Fruit fly (Drosophila melanogaster) whole organism, pupa: Measurements from ENCODE around the gene bero.

Experiments used
- CG10348 ChIP-seq: fragments of 200-800 bp; sonication (Bioruptor generic); IDR thresholded peaks from 2 replicates; pipeline ENCODE4 v1.3.6; 2022; ENCODE audit warnings: missing biosample characterization, missing genetic modification characterization
- CG12605 ChIP-seq: fragments of 200-800 bp; sonication (Bioruptor generic); IDR thresholded peaks from 2 replicates; pipeline ENCODE4 v1.3.6; 2022; ENCODE audit warnings: missing biosample characterization, missing genetic modification characterization
- CG13204 ChIP-seq: fragments of 200-800 bp; sonication (Bioruptor generic); optimal IDR thresholded peaks from 2 replicates; lab custom pipeline; 2018; ENCODE audit warnings: missing biosample characterization, mild to moderate bottlenecking, missing genetic modification characterization, moderate library complexity
- CG14655 ChIP-seq: fragments of 200-800 bp; sonication (Bioruptor generic); optimal IDR thresholded peaks from 3 replicates; lab custom pipeline; 2017; ENCODE audit warnings: mild to moderate bottlenecking, missing biosample characterization, missing genetic modification reagents, missing genetic modification characterization
- CG15710 ChIP-seq: fragments of 200-800 bp; sonication (Bioruptor generic); optimal IDR thresholded peaks from 2 replicates; lab custom pipeline; 2018; ENCODE audit warnings: missing biosample characterization, mild to moderate bottlenecking, missing genetic modification characterization, moderate library complexity
- CG17806 ChIP-seq: fragments of 200-800 bp; sonication (Bioruptor generic); optimal IDR thresholded peaks from 2 replicates; lab custom pipeline; 2018; ENCODE audit warnings: missing biosample characterization, mild to moderate bottlenecking, missing genetic modification characterization, moderate library complexity
- CG32121 ChIP-seq: fragments of 200-800 bp; sonication (Bioruptor generic); IDR thresholded peaks from 2 replicates; pipeline ENCODE4 v1.3.6; 2022; ENCODE audit warnings: missing biosample characterization, missing genetic modification characterization
- CG34367 ChIP-seq: fragments of 200-800 bp; sonication (Bioruptor generic); optimal IDR thresholded peaks from 2 replicates; lab custom pipeline; 2018; ENCODE audit warnings: missing biosample characterization, mild to moderate bottlenecking, missing genetic modification characterization
- CG4496 ChIP-seq: fragments of 200-800 bp; sonication (Bioruptor generic); IDR thresholded peaks from 3 replicates; pipeline ENCODE4 v1.3.6; 2022; ENCODE audit warnings: missing biosample characterization, missing genetic modification characterization
- CG8159 ChIP-seq: fragments of 200-800 bp; sonication (Bioruptor generic); optimal IDR thresholded peaks from 3 replicates; lab custom pipeline; 2018; ENCODE audit warnings: missing biosample characterization, mild to moderate bottlenecking, missing genetic modification characterization, moderate library complexity
- CG8301 ChIP-seq: fragments of 200-800 bp; sonication (Bioruptor generic); optimal IDR thresholded peaks from 2 replicates; lab custom pipeline; 2018; ENCODE audit warnings: missing biosample characterization, mild to moderate bottlenecking, missing genetic modification characterization
- CG9948 ChIP-seq: fragments of 200-800 bp; sonication (Bioruptor generic); optimal IDR thresholded peaks from 2 replicates; lab custom pipeline; 2018; ENCODE audit warnings: missing biosample characterization, mild to moderate bottlenecking, missing genetic modification characterization, moderate library complexity
- D1 ChIP-seq: fragments of 200-800 bp; sonication (Bioruptor generic); optimal IDR thresholded peaks from 2 replicates; lab custom pipeline; 2018; ENCODE audit warnings: missing biosample characterization, mild to moderate bottlenecking, missing genetic modification characterization, moderate library complexity
- EcR ChIP-seq: fragments of 200-800 bp; sonication (Bioruptor generic); optimal IDR thresholded peaks from 3 replicates; lab custom pipeline; 2019; ENCODE audit warnings: missing biosample characterization, missing genetic modification characterization, mild to moderate bottlenecking, moderate library complexity, missing genetic modification reagents
- Ets98B ChIP-seq: fragments of 200-800 bp; sonication (Bioruptor generic); IDR thresholded peaks from 2 replicates; pipeline ENCODE4 v1.3.6; 2022; ENCODE audit warnings: missing biosample characterization, missing genetic modification characterization
- Pif1A ChIP-seq: fragments of 200-800 bp; sonication (Bioruptor generic); optimal IDR thresholded peaks from 3 replicates; lab custom pipeline; 2016; ENCODE audit warnings: missing biosample characterization, missing genetic modification characterization
- Pif1B ChIP-seq: fragments of 200-800 bp; sonication (Bioruptor generic); optimal IDR thresholded peaks from 3 replicates; lab custom pipeline; 2016; ENCODE audit warnings: missing biosample characterization, missing genetic modification characterization
- Snoo ChIP-seq: fragments of 200-800 bp; sonication (Bioruptor generic); optimal IDR thresholded peaks from 3 replicates; lab custom pipeline; 2017; ENCODE audit warnings: missing biosample characterization, mild to moderate bottlenecking, missing genetic modification characterization, inconsistent platforms
- fd96Ca ChIP-seq: fragments of 200-800 bp; sonication (Bioruptor generic); IDR thresholded peaks from 3 replicates; pipeline ENCODE4 v1.3.6; 2022; ENCODE audit warnings: missing biosample characterization, missing genetic modification characterization
- gl ChIP-seq: fragments of 200-800 bp; sonication (Bioruptor generic); optimal IDR thresholded peaks from 2 replicates; lab custom pipeline; 2018; ENCODE audit warnings: missing biosample characterization, mild to moderate bottlenecking, missing genetic modification characterization
- rn ChIP-seq: fragments of 200-800 bp; sonication (Bioruptor generic); IDR thresholded peaks from 2 replicates; pipeline ENCODE4 v1.3.6; 2022; ENCODE audit warnings: missing biosample characterization, missing genetic modification characterization

The bero gene

DNA sequence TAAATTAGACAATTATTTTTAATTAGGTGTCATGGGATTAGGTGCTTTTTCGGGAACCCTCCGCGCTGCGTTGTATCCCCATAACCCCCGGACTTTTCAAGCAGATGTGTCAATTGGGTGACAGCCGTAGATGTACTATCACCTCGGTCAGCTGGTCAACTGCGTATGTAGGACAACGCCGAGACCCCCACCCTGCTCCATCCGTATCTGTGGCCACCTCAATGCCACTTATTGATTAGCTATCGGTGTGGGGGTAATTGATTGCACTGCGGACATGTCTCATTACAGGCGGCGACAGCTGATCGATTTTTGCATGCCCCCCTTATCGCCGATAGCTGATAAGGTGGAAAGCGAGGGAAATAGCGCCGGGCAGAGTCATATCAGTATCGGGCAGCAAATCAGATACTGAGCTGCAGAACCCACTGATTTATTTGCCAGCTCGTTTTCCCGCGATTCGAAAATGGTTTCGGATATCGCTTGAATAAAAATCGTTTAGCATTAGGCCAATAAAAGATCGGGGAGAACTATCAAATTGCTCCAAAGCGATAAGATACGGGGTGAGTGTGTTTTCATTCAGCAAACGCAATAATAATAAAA is 25.2 kb downstream of the bero start:
- TF ChIP-seq fd96Ca (0 out of 3 replicates have a peak, but pooled peaks have one; percentile 18), CG13204 (GFP tag; lab: Kevin White, UChicago) (no peak)

DNA sequence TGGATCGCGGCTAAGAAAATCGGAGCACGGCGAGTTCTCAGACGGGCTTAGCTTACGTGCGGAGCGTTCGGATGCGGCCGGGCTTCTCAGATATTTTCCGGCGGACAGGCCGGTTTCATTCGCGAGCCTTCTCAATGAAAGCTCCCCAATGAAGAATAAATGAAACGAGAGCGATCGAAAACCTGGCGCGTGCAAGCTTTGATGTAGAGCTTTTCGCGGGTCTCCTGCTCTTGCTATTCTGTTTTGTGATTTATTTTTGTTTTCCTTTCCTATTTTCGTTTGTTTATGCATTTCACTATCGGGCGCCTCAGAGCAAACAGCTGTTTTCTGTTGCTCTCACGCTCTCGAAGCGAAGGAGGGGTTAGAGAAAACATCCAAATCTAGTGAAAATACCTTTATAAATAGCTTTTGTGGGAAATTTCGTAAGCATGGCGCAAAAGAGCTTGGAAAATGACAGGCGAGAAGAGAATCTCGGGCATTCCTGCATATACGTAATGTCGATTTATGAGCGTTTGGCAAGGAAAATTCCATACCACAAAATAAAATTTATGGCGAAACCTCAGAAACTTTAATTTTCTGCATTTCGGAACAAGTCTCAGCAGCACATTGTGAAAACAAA is 27.5 kb downstream of the bero start:
- TF ChIP-seq EcR (GFP tag; lab: Kevin White, UChicago) (no peak), fd96Ca (peak; percentile 6; the same call in 1 of the 3 replicates)
- TF ChIP-seq, all 21 proteins: peak for 1

DNA sequence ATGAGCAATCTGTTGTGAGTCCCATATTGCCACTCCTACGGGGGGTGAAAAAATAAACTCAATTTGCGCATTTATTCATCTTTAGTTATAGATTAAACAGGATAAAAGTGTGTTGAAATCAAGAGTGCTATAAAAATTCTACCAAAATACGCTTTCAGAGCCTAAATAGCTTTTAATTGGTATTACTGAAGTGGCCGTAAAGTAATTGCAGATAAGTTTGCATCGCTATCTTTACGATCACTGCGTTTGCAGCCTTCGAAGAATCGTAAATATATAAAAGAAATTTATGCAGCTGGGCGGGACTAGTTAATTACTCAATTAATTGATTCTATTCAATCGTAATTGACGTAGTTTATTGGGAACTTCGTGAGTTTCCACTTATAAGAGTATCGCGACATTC is 28.8 kb downstream of the bero start:
- TF ChIP-seq CG10348 (GFP tag; lab: Robert Waterston, UW) (no peak), D1 (no peak), CG12605 (GFP tag; lab: Robert Waterston, UW) (no peak), CG15710 (tag; lab: Kevin White, UChicago) (no peak), Snoo (tag; lab: Kevin White, UChicago) (no peak), Ets98B (GFP tag; lab: Robert Waterston, UW) (no peak), CG14655 (GFP tag; lab: Kevin White, UChicago) (no peak), CG8159 (tag; lab: Kevin White, UChicago) (no peak), EcR (GFP tag; lab: Kevin White, UChicago) (no peak), CG34367 (no peak), rn (no peak), CG9948 (tag; lab: Kevin White, UChicago) (no peak), gl (no peak), Pif1B (no peak), Pif1A (GFP tag; lab: Kevin White, UChicago) (no peak), CG13204 (GFP tag; lab: Kevin White, UChicago) (no peak), CG4496 (GFP tag; lab: Robert Waterston, UW) (no peak), fd96Ca (no peak)

DNA sequence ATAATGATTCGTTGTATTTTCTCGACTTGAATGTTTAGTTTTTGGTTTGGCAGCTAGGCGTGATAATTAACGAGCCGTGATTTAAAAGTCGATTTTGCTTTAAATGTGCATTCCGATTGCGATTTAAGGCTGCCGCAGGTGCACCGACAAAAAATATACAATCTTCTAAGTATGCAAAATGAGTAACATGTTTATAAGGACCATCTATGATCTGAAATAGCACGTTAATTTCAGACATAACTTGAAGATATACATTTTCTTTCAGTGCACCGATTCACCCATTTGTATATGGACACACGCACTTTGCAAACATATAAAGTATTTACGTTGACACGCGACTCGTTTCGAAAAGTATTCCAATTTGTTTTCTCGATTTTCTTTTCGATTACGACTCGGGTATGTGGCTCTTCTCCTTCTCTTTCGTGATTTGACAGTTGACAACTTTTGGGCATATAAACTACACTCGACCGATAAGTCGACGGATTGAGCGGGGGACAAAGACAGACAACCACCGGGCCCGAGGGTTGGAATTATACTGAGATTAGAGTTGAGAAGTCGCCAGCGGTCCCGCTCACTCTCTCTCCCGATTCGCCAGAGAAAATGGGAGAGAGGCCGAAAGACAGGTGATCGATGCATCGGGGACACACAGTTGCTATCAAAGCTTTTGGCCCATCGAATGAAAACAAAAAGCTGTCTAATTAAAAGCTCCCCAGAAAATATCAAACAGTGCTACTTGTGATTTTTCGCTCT is 31.5 kb downstream of the bero start:
- TF ChIP-seq Pif1A (GFP tag; lab: Kevin White, UChicago) = no peak
- TF ChIP-seq Pif1B = no peak
- TF ChIP-seq CG4496 (GFP tag; lab: Robert Waterston, UW) = no peak; the same call in 2 of the 3 replicates
- TF ChIP-seq rn = no peak
- no peak for TF ChIP-seq CG8159 (tag; lab: Kevin White, UChicago)
- TF ChIP-seq CG9948 (tag; lab: Kevin White, UChicago) = no peak
- no peak; the same call in 1 of the 2 replicates for TF ChIP-seq Ets98B (GFP tag; lab: Robert Waterston, UW)
- no peak for TF ChIP-seq CG17806 (tag; lab: Kevin White, UChicago)
- TF ChIP-seq CG13204 (GFP tag; lab: Kevin White, UChicago) = no peak
- TF ChIP-seq CG32121 (GFP tag; lab: Robert Waterston, UW) = peak; percentile 65
- no peak for TF ChIP-seq D1
- no peak for TF ChIP-seq CG12605 (GFP tag; lab: Robert Waterston, UW)
- no peak for TF ChIP-seq gl
- 0 out of 3 replicates have a peak, but pooled peaks have one; percentile 32 for TF ChIP-seq fd96Ca
- TF ChIP-seq CG14655 (GFP tag; lab: Kevin White, UChicago) = no peak
- no peak for TF ChIP-seq Snoo (tag; lab: Kevin White, UChicago)
- no peak for TF ChIP-seq CG34367
- TF ChIP-seq CG8301 (tag; lab: Kevin White, UChicago) = peak; percentile 2
- no peak for TF ChIP-seq CG15710 (tag; lab: Kevin White, UChicago)
- no peak for TF ChIP-seq CG10348 (GFP tag; lab: Robert Waterston, UW)
- TF ChIP-seq EcR (GFP tag; lab: Kevin White, UChicago) = no peak
- TF ChIP-seq, all 21 proteins: peak for 3

DNA sequence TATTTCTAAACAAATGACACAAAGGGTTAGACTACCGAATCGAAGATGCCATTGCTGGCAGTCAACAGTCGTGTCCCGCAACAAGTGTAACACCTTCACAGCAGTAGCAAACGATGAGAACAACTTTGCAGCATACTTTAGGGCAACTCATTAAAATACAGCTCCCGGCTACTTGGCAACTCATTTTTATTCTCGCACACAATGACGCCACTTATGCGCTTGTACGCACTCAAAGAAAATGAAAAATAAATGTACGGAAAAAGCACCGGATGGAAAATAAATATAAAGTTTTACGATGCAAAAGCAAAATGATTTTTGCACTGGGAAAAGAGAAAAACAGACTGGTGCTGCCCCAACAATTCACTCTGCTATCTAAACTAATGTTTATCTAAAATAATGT is 32.7 kb downstream of the bero start:
- no peak for TF ChIP-seq EcR (GFP tag; lab: Kevin White, UChicago)
- no peak for TF ChIP-seq rn
- no peak for TF ChIP-seq CG13204 (GFP tag; lab: Kevin White, UChicago)
- TF ChIP-seq fd96Ca = no peak; the same call in 2 of the 3 replicates
- peak; percentile 59 for TF ChIP-seq gl
- peak; percentile 38 for TF ChIP-seq CG34367
- peak; percentile 58 for TF ChIP-seq CG14655 (GFP tag; lab: Kevin White, UChicago)
- no peak for TF ChIP-seq CG9948 (tag; lab: Kevin White, UChicago)
- TF ChIP-seq CG4496 (GFP tag; lab: Robert Waterston, UW) = peak; percentile 77
- peak; percentile 9 for TF ChIP-seq CG8159 (tag; lab: Kevin White, UChicago)
- peak; percentile 9 for TF ChIP-seq CG15710 (tag; lab: Kevin White, UChicago)
- TF ChIP-seq Ets98B (GFP tag; lab: Robert Waterston, UW) = peak; percentile 61
- TF ChIP-seq Snoo (tag; lab: Kevin White, UChicago) = no peak
- peak; percentile 73 for TF ChIP-seq CG12605 (GFP tag; lab: Robert Waterston, UW)
- no peak for TF ChIP-seq CG17806 (tag; lab: Kevin White, UChicago)
- TF ChIP-seq D1 = peak; percentile 43
- no peak for TF ChIP-seq Pif1B
- peak; percentile 40 for TF ChIP-seq CG8301 (tag; lab: Kevin White, UChicago)
- peak; percentile 29 for TF ChIP-seq Pif1A (GFP tag; lab: Kevin White, UChicago)
- peak; percentile 16; the same call in 1 of the 2 replicates for TF ChIP-seq CG32121 (GFP tag; lab: Robert Waterston, UW)
- no peak for TF ChIP-seq CG10348 (GFP tag; lab: Robert Waterston, UW)
